Worm (Caenorhabditis elegans) whole organism, L2 larva: ENCODE measurements around the gene lis-1.

Source experiments
- F13H6.1 ChIP-seq: sonication (generic microtip); optimal IDR thresholded peaks from 2 replicates; lab custom pipeline; 2016; ENCODE audit warnings: missing genetic modification characterization, missing compliant biosample characterization
- R02D3.7 ChIP-seq: fragments of 150-350 bp; optimal IDR thresholded peaks from 2 replicates; lab custom pipeline; 2014; ENCODE audit warnings: missing biosample characterization, missing genetic modification characterization
- blmp-1 ChIP-seq: sonication (generic microtip); optimal IDR thresholded peaks from 2 replicates; lab custom pipeline; 2017; ENCODE audit warnings: missing genetic modification characterization, mild to moderate bottlenecking, missing compliant biosample characterization, antibody characterized with exemption, moderate library complexity; ENCODE audit not compliant: insufficient read depth
- ceh-82 ChIP-seq: fragments of 150-350 bp; optimal IDR thresholded peaks from 2 replicates; lab custom pipeline; 2014; ENCODE audit warnings: missing biosample characterization, missing genetic modification characterization
- crh-2 ChIP-seq: sonication (generic microtip); optimal IDR thresholded peaks from 2 replicates; lab custom pipeline; 2017; ENCODE audit warnings: missing biosample characterization, missing genetic modification characterization
- dmd-4 ChIP-seq: sonication (generic microtip); optimal IDR thresholded peaks from 2 replicates; lab custom pipeline; 2017; ENCODE audit warnings: missing biosample characterization, missing genetic modification characterization
- egl-27 ChIP-seq: sonication (generic microtip); optimal IDR thresholded peaks from 3 replicates; lab custom pipeline; 2017; ENCODE audit warnings: missing biosample characterization, missing genetic modification reagents, missing genetic modification characterization
- elt-1 ChIP-seq: fragments of 150-350 bp; optimal IDR thresholded peaks from 2 replicates; lab custom pipeline; 2014; ENCODE audit warnings: missing biosample characterization, missing genetic modification characterization
- elt-3 ChIP-seq: sonication (generic microtip); optimal IDR thresholded peaks from 2 replicates; lab custom pipeline; 2017; ENCODE audit warnings: missing biosample characterization, missing genetic modification characterization
- fos-1 ChIP-seq: fragments of 150-350 bp; optimal IDR thresholded peaks from 2 replicates; lab custom pipeline; 2014; ENCODE audit warnings: missing biosample characterization, missing genetic modification characterization
- lin-11 ChIP-seq: fragments of 150-350 bp; sonication (generic microtip); optimal IDR thresholded peaks from 2 replicates; lab custom pipeline; 2014; ENCODE audit warnings: missing biosample characterization, missing genetic modification characterization, inconsistent platforms, mixed read lengths
- lin-13 ChIP-seq: fragments of 150-350 bp; optimal IDR thresholded peaks from 2 replicates; lab custom pipeline; 2014; ENCODE audit warnings: missing biosample characterization, missing genetic modification reagents, missing genetic modification characterization
- lin-39 ChIP-seq: fragments of 150-350 bp; optimal IDR thresholded peaks from 2 replicates; lab custom pipeline; 2014; ENCODE audit warnings: missing biosample characterization, missing genetic modification reagents, missing genetic modification characterization
- lsy-2 ChIP-seq, 2 experiments: fragments of 150-350 bp in 1 of 2; sonication (generic microtip) in 1 of 2; optimal IDR thresholded peaks; 2 replicates each; lab custom pipeline; 2014 to 2017; ENCODE audit warnings: missing biosample characterization in 2 of 2, missing genetic modification characterization in 2 of 2
- mab-5 ChIP-seq: fragments of 150-350 bp; optimal IDR thresholded peaks from 2 replicates; lab custom pipeline; 2014; ENCODE audit warnings: missing biosample characterization, missing genetic modification characterization
- mbf-1 ChIP-seq: sonication (generic microtip); optimal IDR thresholded peaks from 2 replicates; lab custom pipeline; 2017; ENCODE audit warnings: missing biosample characterization, missing genetic modification characterization
- mdl-1 ChIP-seq, 2 experiments: fragments of 150-350 bp in 1 of 2; sonication (generic microtip) in 1 of 2; optimal IDR thresholded peaks; 2 replicates each; lab custom pipeline; 2017; ENCODE audit warnings: missing biosample characterization in 2 of 2, missing genetic modification characterization in 2 of 2
- nhr-10 ChIP-seq: sonication (generic microtip); optimal IDR thresholded peaks from 2 replicates; lab custom pipeline; 2017; ENCODE audit warnings: missing biosample characterization, missing genetic modification characterization
- nhr-11 ChIP-seq: fragments of 150-350 bp; optimal IDR thresholded peaks from 2 replicates; lab custom pipeline; 2014; ENCODE audit warnings: missing biosample characterization, missing genetic modification characterization
- nhr-12 ChIP-seq: fragments of 150-350 bp; optimal IDR thresholded peaks from 2 replicates; lab custom pipeline; 2014; ENCODE audit warnings: missing biosample characterization, missing genetic modification characterization
- nhr-129 ChIP-seq: fragments of 150-350 bp; optimal IDR thresholded peaks from 2 replicates; lab custom pipeline; 2014; ENCODE audit warnings: missing biosample characterization, missing genetic modification characterization
- nhr-21 ChIP-seq: fragments of 150-350 bp; optimal IDR thresholded peaks from 2 replicates; lab custom pipeline; 2014; ENCODE audit warnings: missing biosample characterization, missing genetic modification characterization
- nhr-23 ChIP-seq: fragments of 150-350 bp; optimal IDR thresholded peaks from 2 replicates; lab custom pipeline; 2014; ENCODE audit warnings: missing biosample characterization, missing genetic modification reagents, missing genetic modification characterization
- nhr-237 ChIP-seq: fragments of 150-350 bp; optimal IDR thresholded peaks from 2 replicates; lab custom pipeline; 2014; ENCODE audit warnings: missing biosample characterization, missing genetic modification characterization
- nhr-6 ChIP-seq: fragments of 150-350 bp; optimal IDR thresholded peaks from 2 replicates; lab custom pipeline; 2014; ENCODE audit warnings: missing biosample characterization, missing genetic modification characterization
- nhr-77 ChIP-seq: fragments of 150-350 bp; optimal IDR thresholded peaks from 2 replicates; lab custom pipeline; 2014; ENCODE audit warnings: missing biosample characterization, missing genetic modification characterization
- peb-1 ChIP-seq: fragments of 150-350 bp; optimal IDR thresholded peaks from 2 replicates; lab custom pipeline; 2014; ENCODE audit warnings: missing biosample characterization, missing genetic modification characterization
- sem-4 ChIP-seq: fragments of 150-350 bp; optimal IDR thresholded peaks from 2 replicates; lab custom pipeline; 2014; ENCODE audit warnings: missing biosample characterization, missing genetic modification reagents, missing genetic modification characterization
- skn-1 ChIP-seq: sonication (generic microtip); optimal IDR thresholded peaks from 2 replicates; lab custom pipeline; 2017; ENCODE audit warnings: missing biosample characterization, missing genetic modification characterization
- sma-3 ChIP-seq: sonication (generic microtip); optimal IDR thresholded peaks from 2 replicates; lab custom pipeline; 2016; ENCODE audit warnings: missing genetic modification reagents, missing genetic modification characterization, missing compliant biosample characterization
- sma-9 ChIP-seq, 2 experiments: fragments of 150-350 bp in 1 of 2; sonication (generic microtip) in 1 of 2; optimal IDR thresholded peaks; 2 replicates each; lab custom pipeline; 2014 to 2016; ENCODE audit warnings: missing genetic modification characterization in 2 of 2, mild to moderate bottlenecking in 1 of 2, missing biosample characterization in 1 of 2, missing compliant biosample characterization in 1 of 2, missing genetic modification reagents in 1 of 2, moderate library complexity in 1 of 2
- snpc-4 ChIP-seq: fragments of 150-350 bp; optimal IDR thresholded peaks from 2 replicates; lab custom pipeline; 2014; ENCODE audit warnings: missing biosample characterization, missing genetic modification characterization
- unc-39 ChIP-seq: fragments of 150-350 bp; optimal IDR thresholded peaks from 2 replicates; lab custom pipeline; 2014; ENCODE audit warnings: missing biosample characterization, missing genetic modification characterization
- unc-55 ChIP-seq: fragments of 150-350 bp; sonication (generic microtip); optimal IDR thresholded peaks from 3 replicates; lab custom pipeline; 2014; ENCODE audit warnings: missing biosample characterization, missing genetic modification reagents, missing genetic modification characterization
- unc-62 ChIP-seq: fragments of 150-350 bp; optimal IDR thresholded peaks from 2 replicates; lab custom pipeline; 2014; ENCODE audit warnings: missing biosample characterization, missing genetic modification reagents, missing genetic modification characterization
- zag-1 ChIP-seq: fragments of 150-350 bp; optimal IDR thresholded peaks from 2 replicates; lab custom pipeline; 2014; ENCODE audit warnings: missing biosample characterization, missing genetic modification characterization
- ztf-1 ChIP-seq: fragments of 200-800 bp; sonication (Bioruptor generic); conservative IDR thresholded peaks from 2 replicates; pipeline ENCODE4 v1.3.6; 2022; ENCODE audit warnings: missing genetic modification characterization, missing compliant biosample characterization
- ztf-11 ChIP-seq: sonication (generic microtip); optimal IDR thresholded peaks from 2 replicates; lab custom pipeline; 2017; ENCODE audit warnings: missing biosample characterization, missing genetic modification characterization
- ztf-4 ChIP-seq: fragments of 150-350 bp; optimal IDR thresholded peaks from 2 replicates; lab custom pipeline; 2014; ENCODE audit warnings: missing biosample characterization, missing genetic modification characterization

Gene lis-1

DNA sequence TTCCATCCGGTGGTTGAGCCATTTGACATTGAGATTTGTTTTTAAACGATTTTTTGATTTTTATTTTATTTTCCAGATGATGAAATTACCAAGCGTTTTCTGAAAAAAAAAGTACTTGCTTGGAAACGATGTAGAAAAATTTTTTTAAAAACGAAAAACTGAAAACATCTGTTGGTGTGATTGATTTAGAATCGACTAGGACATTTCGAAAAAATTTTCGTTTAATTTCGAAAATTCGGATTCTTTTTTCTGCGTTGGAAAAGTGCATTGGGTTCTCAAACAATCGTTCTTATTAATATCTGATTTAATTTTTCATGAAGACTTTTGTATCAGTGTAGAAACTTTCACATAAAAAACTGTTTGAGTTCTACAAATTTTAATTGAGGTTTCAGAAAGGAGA lies 17.3 kb downstream of the lis-1 start, which contains the start of gene F53A2.9:
Gene F53A2.9 (minus strand): TSS at position 101 of the 400 bp plus-strand sequence.
- TF ChIP-seq crh-2 (tag; lab: Kevin White, UChicago): no peak
- TF ChIP-seq mbf-1 (tag; lab: Kevin White, UChicago): no peak
- TF ChIP-seq nhr-12: no peak
- no peak for TF ChIP-seq unc-62 (GFP tag; lab: Kevin White, UChicago)
- no peak for TF ChIP-seq lin-39
- TF ChIP-seq unc-39: no peak
- TF ChIP-seq nhr-10 (tag; lab: Kevin White, UChicago): no peak
- TF ChIP-seq fos-1 (tag; lab: Kevin White, UChicago): no peak
- no peak for TF ChIP-seq nhr-23 (tag; lab: Kevin White, UChicago)
- no peak for TF ChIP-seq mab-5
- no peak for TF ChIP-seq nhr-77
- no peak for TF ChIP-seq nhr-237 (tag; lab: Kevin White, UChicago)
- no peak for TF ChIP-seq peb-1 (tag; lab: Kevin White, UChicago)
- no peak for TF ChIP-seq R02D3.7 (tag; lab: Kevin White, UChicago)

- TF ChIP-seq nhr-10 (tag; lab: Kevin White, UChicago) (no peak), F13H6.1 (no peak), egl-27 (tag; lab: Kevin White, UChicago) (no peak), elt-1 (tag; lab: Kevin White, UChicago) (no peak), sma-3 (no peak), ztf-1 (GFP tag; lab: Robert Waterston, UW) (no peak), nhr-11 (no peak), lsy-2 (tag; optimal IDR thresholded peaks at IDR 0.05; lab: Kevin White, UChicago) (peak in 1 of 2 experiments; percentile 47), skn-1 (tag; lab: Kevin White, UChicago) (no peak), unc-55 (GFP tag; lab: Kevin White, UChicago) (peak; percentile 4), crh-2 (tag; lab: Kevin White, UChicago) (peak; percentile 76), zag-1 (no peak)
Observed at ce11 chrIII:13350964-13351363, 25.5 kb downstream of the lis-1 start.

ce11 chrIII:13348891-13349290 lies 27.6 kb downstream of the lis-1 start:
- no peak for TF ChIP-seq dmd-4 (tag; lab: Kevin White, UChicago)
- no peak for TF ChIP-seq nhr-77
- no peak for TF ChIP-seq nhr-23 (tag; lab: Kevin White, UChicago)
- no peak for TF ChIP-seq skn-1 (tag; lab: Kevin White, UChicago)
- TF ChIP-seq unc-62 (GFP tag; lab: Kevin White, UChicago): no peak
- no peak for TF ChIP-seq unc-55 (GFP tag; lab: Kevin White, UChicago)
- no peak for TF ChIP-seq lsy-2 (tag; optimal IDR thresholded peaks at IDR 0.05; lab: Kevin White, UChicago)
- TF ChIP-seq sem-4 (tag; lab: Kevin White, UChicago): no peak
- no peak for TF ChIP-seq blmp-1
- TF ChIP-seq nhr-21: no peak
- TF ChIP-seq peb-1 (tag; lab: Kevin White, UChicago): no peak
- TF ChIP-seq nhr-10 (tag; lab: Kevin White, UChicago): no peak
- no peak for TF ChIP-seq mdl-1 (tag; optimal IDR thresholded peaks at IDR 0.05; lab: Kevin White, UChicago)
- no peak for TF ChIP-seq nhr-129 (tag; lab: Kevin White, UChicago)
- no peak for TF ChIP-seq F13H6.1
- TF ChIP-seq snpc-4: no peak
- TF ChIP-seq zag-1: no peak
- TF ChIP-seq ztf-4 (tag; lab: Kevin White, UChicago): no peak

DNA sequence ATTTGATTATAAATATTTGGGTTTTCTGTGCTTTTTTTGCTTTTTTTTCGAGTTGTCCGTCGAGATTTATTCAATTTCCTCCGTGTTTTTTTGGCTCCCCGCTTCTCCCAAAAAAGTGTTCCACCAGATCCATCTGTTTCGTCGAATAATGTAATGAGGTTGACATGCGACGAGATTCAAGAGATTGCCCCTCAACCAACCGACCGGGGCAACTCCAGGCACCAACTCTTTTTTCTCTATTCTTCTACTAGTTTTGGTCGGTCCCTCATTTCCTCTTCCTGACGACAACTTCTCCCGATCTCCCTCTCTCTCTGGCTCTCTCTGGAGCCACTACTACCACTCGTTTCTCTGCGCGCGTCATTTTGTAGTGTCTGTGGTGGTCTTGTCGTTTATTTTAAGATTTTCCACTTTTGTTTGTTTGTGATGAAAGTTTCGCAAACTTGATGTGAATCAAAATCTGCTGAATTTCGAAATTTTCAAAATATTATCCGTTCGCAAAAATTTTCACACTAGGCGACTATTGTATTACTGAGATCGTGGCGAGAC lies 28.7 kb downstream of the lis-1 start:
- TF ChIP-seq unc-55 (GFP tag; lab: Kevin White, UChicago): peak; percentile 70
- no peak for TF ChIP-seq elt-3 (tag; lab: Kevin White, UChicago)
- peak; percentile 29 for TF ChIP-seq sma-9 (GFP tag; optimal IDR thresholded peaks at IDR 0.05; lab: Kevin White, UChicago)
- no peak for TF ChIP-seq sma-9 (tag; optimal IDR thresholded peaks at IDR 0.05; lab: Kevin White, UChicago)
- TF ChIP-seq, all 48 proteins: peak for 2

DNA sequence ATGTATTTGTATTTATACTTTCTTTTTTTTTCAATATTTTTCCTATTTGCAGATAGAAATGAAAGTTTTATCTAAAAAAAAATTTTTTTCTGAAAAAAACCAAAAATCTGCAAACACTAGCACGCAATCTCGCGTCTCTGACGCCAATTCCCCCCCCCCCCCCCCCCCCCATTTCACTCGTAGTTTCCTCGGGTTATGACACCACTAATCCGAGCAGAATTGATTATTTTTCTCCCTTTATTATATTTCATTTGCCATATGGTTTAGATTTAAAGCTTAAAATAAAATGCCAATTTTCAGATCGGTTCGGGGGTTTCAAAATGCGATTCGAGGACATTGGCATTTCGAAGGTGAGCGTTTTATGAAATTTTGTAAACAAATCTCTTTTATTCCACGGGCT lies 29.7 kb downstream of the lis-1 start, which contains the start of gene mtm-6:
Gene mtm-6 (plus strand): TSS at position 301 of the 400 bp plus-strand sequence.
- TF ChIP-seq lin-11 (no peak), lin-13 (GFP tag; lab: Kevin White, UChicago) (no peak), ceh-82 (tag; lab: Kevin White, UChicago) (no peak), zag-1 (no peak), lsy-2 (tag; optimal IDR thresholded peaks at IDR 0.05; lab: Kevin White, UChicago) (no peak), dmd-4 (tag; lab: Kevin White, UChicago) (no peak), nhr-6 (tag; lab: Kevin White, UChicago) (no peak), unc-39 (no peak), ztf-11 (tag; lab: Kevin White, UChicago) (no peak), nhr-10 (tag; lab: Kevin White, UChicago) (no peak)
- TF ChIP-seq, all 48 proteins: peak for 0
